Worm (Caenorhabditis elegans) whole organism, mixed stage, embryonic: Measurements from ENCODE around the gene amt-3.

Experiments used
- M03D4.4 ChIP-seq: sonication (generic microtip); optimal IDR thresholded peaks from 2 replicates; lab custom pipeline; 2017; ENCODE audit warnings: mild to moderate bottlenecking, missing genetic modification characterization, missing compliant biosample characterization
- blmp-1 ChIP-seq: fragments of 150-350 bp; optimal IDR thresholded peaks from 2 replicates; lab custom pipeline; 2014; ENCODE audit warnings: missing biosample characterization, missing genetic modification characterization
- ceh-39 ChIP-seq: fragments of 150-350 bp; optimal IDR thresholded peaks from 2 replicates; lab custom pipeline; 2014; ENCODE audit warnings: missing biosample characterization, missing genetic modification characterization
- ceh-83 ChIP-seq: fragments of 200-800 bp; sonication (Bioruptor generic); optimal IDR thresholded peaks from 2 replicates; lab custom pipeline; 2018; ENCODE audit warnings: mild to moderate bottlenecking, missing genetic modification characterization, missing compliant biosample characterization
- ces-1 ChIP-seq: fragments of 150-350 bp; optimal IDR thresholded peaks from 2 replicates; lab custom pipeline; 2014; ENCODE audit warnings: missing biosample characterization, missing genetic modification reagents, missing genetic modification characterization
- cnd-1 ChIP-seq: fragments of 200-800 bp; sonication (Bioruptor generic); optimal IDR thresholded peaks from 2 replicates; lab custom pipeline; 2018; ENCODE audit warnings: mild to moderate bottlenecking, missing genetic modification characterization, missing compliant biosample characterization
- drap-1 ChIP-seq: fragments of 200-800 bp; sonication (Bioruptor generic); optimal IDR thresholded peaks from 3 replicates; lab custom pipeline; 2018; ENCODE audit warnings: mild to moderate bottlenecking, missing genetic modification characterization, missing compliant biosample characterization
- elt-1 ChIP-seq: sonication (generic microtip); optimal IDR thresholded peaks from 2 replicates; lab custom pipeline; 2017; ENCODE audit warnings: missing genetic modification characterization, mild to moderate bottlenecking, missing compliant biosample characterization, antibody characterized with exemption, moderate library complexity, borderline replicate concordance; ENCODE audit not compliant: insufficient read depth
- elt-3 ChIP-seq: fragments of 150-350 bp; optimal IDR thresholded peaks from 2 replicates; lab custom pipeline; 2014; ENCODE audit warnings: missing biosample characterization, missing genetic modification characterization
- flh-1 ChIP-seq: fragments of 200-800 bp; sonication (Bioruptor generic); optimal IDR thresholded peaks from 2 replicates; lab custom pipeline; 2018; ENCODE audit warnings: mild to moderate bottlenecking, missing genetic modification characterization, moderate library complexity, missing compliant biosample characterization
- ham-2 ChIP-seq: fragments of 200-800 bp; sonication (Bioruptor generic); optimal IDR thresholded peaks from 2 replicates; lab custom pipeline; 2018; ENCODE audit warnings: mild to moderate bottlenecking, missing genetic modification characterization, missing compliant biosample characterization
- hlh-1 ChIP-seq: fragments of 150-350 bp; optimal IDR thresholded peaks from 2 replicates; lab custom pipeline; 2014; ENCODE audit warnings: missing biosample characterization, missing genetic modification reagents, missing genetic modification characterization
- lin-13 ChIP-seq: fragments of 150-350 bp; optimal IDR thresholded peaks from 2 replicates; lab custom pipeline; 2014; ENCODE audit warnings: missing biosample characterization, missing genetic modification characterization
- lsy-2 ChIP-seq: fragments of 150-350 bp; optimal IDR thresholded peaks from 2 replicates; lab custom pipeline; 2014; ENCODE audit warnings: missing biosample characterization, missing genetic modification characterization
- mab-5 ChIP-seq: fragments of 150-350 bp; optimal IDR thresholded peaks from 2 replicates; lab custom pipeline; 2014; ENCODE audit warnings: missing biosample characterization, missing genetic modification characterization
- mep-1 ChIP-seq: fragments of 150-350 bp; optimal IDR thresholded peaks from 2 replicates; lab custom pipeline; 2017; ENCODE audit warnings: missing biosample characterization, missing genetic modification reagents, missing genetic modification characterization, inconsistent platforms
- mls-2 ChIP-seq: sonication (generic microtip); optimal IDR thresholded peaks from 2 replicates; lab custom pipeline; 2016; ENCODE audit warnings: mild to moderate bottlenecking, missing genetic modification characterization, moderate library complexity, missing compliant biosample characterization
- nhr-12 ChIP-seq: fragments of 150-350 bp; optimal IDR thresholded peaks from 2 replicates; lab custom pipeline; 2014; ENCODE audit warnings: missing biosample characterization, missing genetic modification characterization
- nhr-237 ChIP-seq: fragments of 150-350 bp; optimal IDR thresholded peaks from 2 replicates; lab custom pipeline; 2014; ENCODE audit warnings: missing biosample characterization, missing genetic modification characterization
- nhr-28 ChIP-seq: fragments of 150-350 bp; optimal IDR thresholded peaks from 2 replicates; lab custom pipeline; 2014; ENCODE audit warnings: missing biosample characterization, missing genetic modification characterization
- nhr-76 ChIP-seq: sonication (generic microtip); optimal IDR thresholded peaks from 2 replicates; lab custom pipeline; 2017; ENCODE audit warnings: missing biosample characterization, missing genetic modification characterization
- pha-4 ChIP-seq: fragments of 150-350 bp; optimal IDR thresholded peaks from 2 replicates; lab custom pipeline; 2018; ENCODE audit warnings: missing biosample characterization, missing genetic modification reagents, missing genetic modification characterization
- sem-2 ChIP-seq: fragments of 200-800 bp; sonication (Bioruptor generic); optimal IDR thresholded peaks from 2 replicates; lab custom pipeline; 2018; ENCODE audit warnings: mild to moderate bottlenecking, missing genetic modification characterization, missing compliant biosample characterization
- snpc-4 ChIP-seq: fragments of 150-350 bp; optimal IDR thresholded peaks from 2 replicates; lab custom pipeline; 2014; ENCODE audit warnings: missing biosample characterization, missing genetic modification characterization
- tbx-8 ChIP-seq: fragments of 200-800 bp; sonication (Bioruptor generic); optimal IDR thresholded peaks from 2 replicates; lab custom pipeline; 2018; ENCODE audit warnings: mild to moderate bottlenecking, missing genetic modification characterization, moderate library complexity, missing compliant biosample characterization
- unc-120 ChIP-seq: sonication (generic microtip); optimal IDR thresholded peaks from 2 replicates; lab custom pipeline; 2017; ENCODE audit warnings: missing genetic modification characterization, missing compliant biosample characterization; ENCODE audit not compliant: poor library complexity, severe bottlenecking
- unc-39 ChIP-seq: fragments of 150-350 bp; optimal IDR thresholded peaks from 2 replicates; lab custom pipeline; 2014; ENCODE audit warnings: missing biosample characterization, missing genetic modification characterization
- unc-62 ChIP-seq: fragments of 150-350 bp; optimal IDR thresholded peaks from 2 replicates; lab custom pipeline; 2014; ENCODE audit warnings: missing biosample characterization, missing genetic modification reagents, missing genetic modification characterization
- zip-8 ChIP-seq: fragments of 150-350 bp; optimal IDR thresholded peaks from 2 replicates; lab custom pipeline; 2014; ENCODE audit warnings: missing biosample characterization, missing genetic modification characterization
- ztf-11 ChIP-seq: fragments of 150-350 bp; optimal IDR thresholded peaks from 2 replicates; lab custom pipeline; 2014; ENCODE audit warnings: missing biosample characterization, missing genetic modification characterization

The amt-3 gene

DNA sequence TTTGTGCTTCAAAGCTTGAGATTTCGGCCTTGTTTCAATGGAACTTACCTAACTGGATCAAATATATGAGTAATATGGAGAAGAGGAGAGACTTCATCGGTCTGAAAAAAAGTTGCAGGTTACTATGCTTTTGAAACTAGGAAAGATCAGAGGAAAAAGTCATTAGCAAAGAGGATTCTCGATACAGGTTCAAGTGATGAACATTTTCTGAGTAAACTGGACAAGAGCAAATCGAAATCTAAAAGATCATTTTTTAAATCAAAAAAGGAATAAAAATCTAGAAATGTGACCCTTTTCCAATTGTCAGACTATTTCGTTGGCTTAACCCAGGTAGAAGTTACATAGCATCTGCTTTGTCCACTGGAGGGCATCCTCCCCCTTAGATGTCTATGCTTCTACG lies 35.8 kb upstream of the amt-3 start, which contains the start of gene skpo-1:
skpo-1 (minus strand) TSS at position 101 of the 400 bp plus-strand sequence.
- TF ChIP-seq lsy-2 (no peak), unc-62 (GFP tag; lab: Kevin White, UChicago) (no peak), hlh-1 (no peak), ztf-11 (no peak), nhr-28 (tag; lab: Kevin White, UChicago) (no peak), ceh-83 (GFP tag; lab: Kevin White, UChicago) (no peak), ces-1 (no peak), cnd-1 (no peak), sem-2 (GFP tag; lab: Kevin White, UChicago) (no peak), ham-2 (GFP tag; lab: Kevin White, UChicago) (no peak), mls-2 (tag; lab: Kevin White, UChicago) (no peak), elt-3 (tag; lab: Kevin White, UChicago) (no peak), nhr-12 (tag; lab: Kevin White, UChicago) (no peak), snpc-4 (tag; lab: Kevin White, UChicago) (no peak), ceh-39 (no peak)

DNA sequence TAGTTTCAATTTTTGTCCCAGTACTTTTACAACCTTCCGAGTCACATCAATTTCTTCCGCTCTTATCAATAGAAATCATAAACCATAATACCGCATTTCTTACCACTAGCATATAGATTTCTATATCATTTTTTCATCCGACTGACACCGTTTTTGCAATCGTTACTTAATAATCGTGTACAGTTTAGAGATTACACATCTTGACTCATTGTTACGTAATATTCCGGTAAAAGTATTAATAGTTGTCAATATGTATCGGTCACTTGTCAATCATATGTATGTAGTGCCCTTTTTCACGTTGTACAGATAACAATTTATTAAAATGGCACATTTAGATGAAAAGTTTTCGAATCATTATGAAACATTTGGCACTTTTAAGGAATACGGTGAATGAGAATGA lies 31.0 kb upstream of the amt-3 start:
- peak; percentile 70 for TF ChIP-seq zip-8 (tag; lab: Kevin White, UChicago)
- TF ChIP-seq nhr-12 (tag; lab: Kevin White, UChicago): no peak
- TF ChIP-seq unc-62 (GFP tag; lab: Kevin White, UChicago): peak; percentile 40
- no peak for TF ChIP-seq sem-2 (GFP tag; lab: Kevin White, UChicago)
- no peak for TF ChIP-seq drap-1
- TF ChIP-seq, all 35 proteins: peak for 2

DNA sequence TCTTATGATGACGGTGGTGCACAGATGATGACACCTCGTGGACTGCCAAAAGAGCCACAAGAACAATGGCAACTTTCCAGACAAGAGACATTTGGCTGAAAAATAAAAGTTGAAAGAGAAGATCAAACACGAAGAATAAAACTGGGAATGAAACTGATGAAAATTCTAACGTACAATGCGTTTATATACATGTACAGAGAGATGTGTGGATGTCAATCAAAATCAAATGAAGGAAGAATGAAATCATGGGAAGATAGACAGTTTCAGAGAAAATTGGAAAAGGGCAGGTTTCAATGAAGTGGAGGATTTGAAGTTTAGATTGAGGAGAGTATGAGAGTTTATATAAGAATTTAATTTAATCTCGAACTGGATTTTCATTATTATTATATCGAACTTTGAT lies 30.1 kb upstream of the amt-3 start, which contains the start of gene dod-23:
dod-23 (minus strand) TSS at position 101 of the 400 bp plus-strand sequence.
- no peak for TF ChIP-seq M03D4.4
- no peak for TF ChIP-seq nhr-12 (tag; lab: Kevin White, UChicago)
- TF ChIP-seq cnd-1: no peak
- no peak for TF ChIP-seq unc-39 (tag; lab: Kevin White, UChicago)
- no peak for TF ChIP-seq drap-1
- no peak for TF ChIP-seq ceh-39
- TF ChIP-seq nhr-237: no peak
- no peak for TF ChIP-seq pha-4 (tag; lab: Kevin White, UChicago)
- TF ChIP-seq unc-62 (GFP tag; lab: Kevin White, UChicago): no peak
- no peak for TF ChIP-seq flh-1
- no peak for TF ChIP-seq ces-1
- TF ChIP-seq snpc-4 (tag; lab: Kevin White, UChicago): no peak
- no peak for TF ChIP-seq elt-1 (tag; lab: Kevin White, UChicago)

ce11 chrII:8396041-8396440 lies 27.1 kb upstream of the amt-3 start, which contains the start of gene F49E12.7:
F49E12.7 (minus strand) TSS chrII:8396141.
- TF ChIP-seq elt-3 (tag; lab: Kevin White, UChicago) (no peak), mls-2 (tag; lab: Kevin White, UChicago) (no peak), lsy-2 (no peak), unc-62 (GFP tag; lab: Kevin White, UChicago) (no peak), nhr-76 (tag; lab: Kevin White, UChicago) (no peak)

DNA sequence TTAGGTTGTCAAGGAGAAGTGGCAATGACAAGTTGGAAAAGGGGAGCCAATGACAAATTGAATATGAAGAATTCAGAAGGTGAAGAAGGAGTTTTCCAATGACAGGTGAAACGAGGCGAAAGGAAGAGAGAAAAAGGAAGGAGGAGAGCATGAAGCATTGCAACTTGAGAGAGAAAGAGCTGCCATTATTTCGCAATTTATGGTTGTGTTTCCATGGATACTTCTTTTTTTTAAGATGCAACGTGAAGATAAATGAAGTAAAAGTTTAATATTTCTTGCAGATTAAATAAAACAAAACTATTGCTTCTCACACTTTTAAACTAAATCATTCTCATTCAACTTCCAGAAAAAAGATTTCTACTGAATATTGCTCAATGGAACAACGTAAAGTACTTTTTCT lies 25.2 kb upstream of the amt-3 start, which contains the start of gene F49E12.8:
F49E12.8 (minus strand) TSS at position 101 of the 400 bp plus-strand sequence.
- TF ChIP-seq nhr-12 (tag; lab: Kevin White, UChicago) (no peak), mls-2 (tag; lab: Kevin White, UChicago) (no peak), blmp-1 (tag; lab: Kevin White, UChicago) (no peak), ztf-11 (no peak), elt-1 (tag; lab: Kevin White, UChicago) (no peak), tbx-8 (GFP tag; lab: Kevin White, UChicago) (no peak), unc-120 (tag; lab: Kevin White, UChicago) (no peak), ceh-39 (no peak), nhr-237 (no peak), hlh-1 (no peak), sem-2 (GFP tag; lab: Kevin White, UChicago) (no peak), zip-8 (tag; lab: Kevin White, UChicago) (no peak), cnd-1 (no peak), ces-1 (no peak), mep-1 (tag; lab: Kevin White, UChicago) (no peak), pha-4 (tag; lab: Kevin White, UChicago) (no peak)

- no peak for TF ChIP-seq ztf-11
- TF ChIP-seq ceh-83 (GFP tag; lab: Kevin White, UChicago): no peak
- TF ChIP-seq mls-2 (tag; lab: Kevin White, UChicago): no peak
- no peak for TF ChIP-seq blmp-1 (tag; lab: Kevin White, UChicago)
- no peak for TF ChIP-seq nhr-237
- no peak for TF ChIP-seq lin-13
- no peak for TF ChIP-seq mep-1 (tag; lab: Kevin White, UChicago)
- TF ChIP-seq lsy-2: no peak
- no peak for TF ChIP-seq unc-39 (tag; lab: Kevin White, UChicago)
- no peak for TF ChIP-seq M03D4.4
- TF ChIP-seq mab-5 (tag; lab: Kevin White, UChicago): no peak
- no peak for TF ChIP-seq sem-2 (GFP tag; lab: Kevin White, UChicago)
- TF ChIP-seq snpc-4 (tag; lab: Kevin White, UChicago): no peak
- TF ChIP-seq elt-1 (tag; lab: Kevin White, UChicago): no peak
- TF ChIP-seq unc-62 (GFP tag; lab: Kevin White, UChicago): no peak
- TF ChIP-seq pha-4 (tag; lab: Kevin White, UChicago): no peak
- no peak for TF ChIP-seq nhr-76 (tag; lab: Kevin White, UChicago)
- TF ChIP-seq zip-8 (tag; lab: Kevin White, UChicago): no peak
Measured at ce11 chrII:8392215-8392614, 23.3 kb upstream of the amt-3 start.
